Fruit fly (Drosophila melanogaster) whole organism, embryonic: ENCODE data around the gene path.

Experiments
- B-H1 ChIP-seq: fragments of 200-800 bp; sonication (Bioruptor generic); IDR thresholded peaks from 3 replicates; pipeline ENCODE4 v1.3.6; 2022; ENCODE audit warnings: missing biosample characterization, missing genetic modification characterization
- CG18476 ChIP-seq: fragments of 200-800 bp; sonication (Bioruptor generic); optimal IDR thresholded peaks from 2 replicates; lab custom pipeline; 2016; ENCODE audit warnings: missing biosample characterization, mild to moderate bottlenecking, missing genetic modification characterization
- CG2202 ChIP-seq: fragments of 200-800 bp; sonication (Bioruptor generic); optimal IDR thresholded peaks from 2 replicates; lab custom pipeline; 2018; ENCODE audit warnings: missing biosample characterization, mild to moderate bottlenecking, missing genetic modification characterization
- Ssrp ChIP-seq: fragments of 200-800 bp; sonication (Bioruptor generic); optimal IDR thresholded peaks from 2 replicates; lab custom pipeline; 2018; ENCODE audit warnings: missing biosample characterization, mild to moderate bottlenecking, missing genetic modification characterization, moderate library complexity
- pnt ChIP-seq: fragments of 200-800 bp; sonication (Bioruptor generic); optimal IDR thresholded peaks from 3 replicates; lab custom pipeline; 2016; ENCODE audit warnings: missing biosample characterization, missing genetic modification characterization

dm6 chr3L:9505713-9506062, 560 bp upstream of the path start:
- TF ChIP-seq Ssrp (tag; lab: Kevin White, UChicago) (no peak), CG2202 (tag; lab: Kevin White, UChicago) (no peak), B-H1 (GFP tag; lab: Robert Waterston, UW) (no peak), CG18476 (GFP tag; lab: Kevin White, UChicago) (no peak), pnt (GFP tag; lab: Kevin White, UChicago) (no peak)
